Fruit fly (Drosophila melanogaster): Measurements from ENCODE around the gene if.

Gene if

DNA sequence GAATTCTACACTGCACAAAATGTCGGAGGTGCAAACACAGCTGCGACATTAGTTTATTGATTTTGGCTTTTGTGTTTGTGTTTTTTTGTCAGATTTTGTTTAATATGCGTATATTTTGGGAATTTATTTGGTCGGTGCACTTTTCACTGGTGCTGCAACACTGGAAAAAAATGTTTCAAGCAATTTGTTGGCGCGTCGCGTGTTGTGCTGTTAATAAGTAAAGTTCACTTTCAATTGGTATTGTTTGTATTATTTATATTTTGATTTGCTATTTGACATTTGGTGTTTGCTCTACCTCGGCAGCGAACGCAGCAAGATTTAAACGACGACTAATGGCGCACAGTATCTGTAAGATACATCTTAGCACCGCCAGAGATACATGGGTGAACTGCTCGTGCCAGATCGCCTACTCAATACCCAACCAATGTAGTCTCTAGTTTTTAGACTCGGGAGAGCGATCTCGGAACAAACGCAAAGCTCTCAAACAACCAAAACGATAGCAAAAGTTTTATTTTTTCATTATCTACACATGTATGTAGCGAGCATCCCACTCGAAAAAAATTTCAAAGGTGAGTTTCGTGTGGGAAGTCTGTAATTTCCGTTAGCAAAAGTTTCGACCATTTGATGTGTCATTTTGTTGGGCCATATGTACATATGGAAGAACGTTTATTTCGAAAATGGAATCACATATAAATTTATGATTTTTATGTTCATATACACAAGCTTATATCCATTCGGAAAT, 888 bp downstream of the if start (continued):
- TF ChIP-seq kah (GFP tag; optimal IDR thresholded peaks at IDR 0.05) (no peak), CG34224 (GFP tag; IDR thresholded peaks at IDR 0.05; ENCODE audit: partially characterized antibody) (no peak), CG9797 (GFP tag; optimal IDR thresholded peaks at IDR 0.05) (no peak), C15 (GFP tag; IDR thresholded peaks at IDR 0.05) (0 out of 3 replicates have a peak, but pooled peaks have one; percentile 33), ab (GFP tag; optimal IDR thresholded peaks at IDR 0.05) (no peak), gem (tag; optimal IDR thresholded peaks at IDR 0.05) (peak; percentile 70), Ptx1 (GFP tag; IDR thresholded peaks at IDR 0.05) (peak; percentile 68), CG43689 (GFP tag; IDR thresholded peaks at IDR 0.05) (no peak), CG7556 (GFP tag; optimal IDR thresholded peaks at IDR 0.05) (peak; percentile 41), slbo (GFP tag; IDR thresholded peaks at IDR 0.05) (peak; percentile 62; the same call in 1 of the 2 replicates), Sin3A (optimal IDR thresholded peaks at IDR 0.05) (no peak), CrebB (tag; optimal IDR thresholded peaks at IDR 0.05) (no peak), Nf-YA (GFP tag; IDR thresholded peaks at IDR 0.05) (no peak), CG10462 (GFP tag; optimal IDR thresholded peaks at IDR 0.05) (no peak), Dip3 (GFP tag; optimal IDR thresholded peaks at IDR 0.05) (no peak), Mad (GFP tag; optimal IDR thresholded peaks at IDR 0.05) (no peak), CG15011 (GFP tag; optimal IDR thresholded peaks at IDR 0.05) (no peak), CG8924 (tag; optimal IDR thresholded peaks at IDR 0.05) (peak; percentile 31), Dip2 (GFP tag; IDR thresholded peaks at IDR 0.05) (no peak), bab2 (GFP tag; optimal IDR thresholded peaks at IDR 0.05) (no peak), Hmx (GFP tag; optimal IDR thresholded peaks at IDR 0.05) (no peak), mam (GFP tag; optimal IDR thresholded peaks at IDR 0.05) (peak; percentile 41), CG1792 (GFP tag; optimal IDR thresholded peaks at IDR 0.05) (no peak), schlank (tag; optimal IDR thresholded peaks at IDR 0.05) (peak; percentile 2), CG11093 (GFP tag; IDR thresholded peaks at IDR 0.05) (peak; percentile 43; the same call in 1 of the 3 replicates), tap (tag; optimal IDR thresholded peaks at IDR 0.05) (peak; percentile 4), Blimp-1 (GFP tag; optimal IDR thresholded peaks at IDR 0.05) (peak; percentile 28), Ets97D (GFP tag; optimal IDR thresholded peaks at IDR 0.05) (no peak), CG15479 (GFP tag; optimal IDR thresholded peaks at IDR 0.05) (no peak), oc (tag; optimal IDR thresholded peaks at IDR 0.05) (no peak), CG4424 (GFP tag; optimal IDR thresholded peaks at IDR 0.05) (peak; percentile 53), CG16863 (GFP tag; optimal IDR thresholded peaks at IDR 0.05) (peak; percentile 53), twi (tag; optimal IDR thresholded peaks at IDR 0.05) (no peak), dpn (GFP tag; optimal IDR thresholded peaks at IDR 0.05) (peak; percentile 47 to 59), phol (tag; optimal IDR thresholded peaks at IDR 0.05) (peak; percentile 55), croc (GFP tag; conservative IDR thresholded peaks at IDR 0.05) (peak; percentile 30; the same call in 1 of the 3 replicates), CG18619 (GFP tag; optimal IDR thresholded peaks at IDR 0.05) (peak; percentile 21), Oli (tag; optimal IDR thresholded peaks at IDR 0.05) (peak; percentile 53), pb (GFP tag; optimal IDR thresholded peaks at IDR 0.05) (no peak), mld (GFP tag; IDR thresholded peaks at IDR 0.05; ENCODE audit: partially characterized antibody) (no peak; the same call in 2 of the 3 replicates), CG8944 (GFP tag; optimal IDR thresholded peaks at IDR 0.05) (peak; percentile 37), CG17829 (tag; optimal IDR thresholded peaks at IDR 0.05) (no peak), Tbp (GFP tag; optimal IDR thresholded peaks at IDR 0.05) (no peak), sima (GFP tag; optimal IDR thresholded peaks at IDR 0.05) (no peak), CG2199 (GFP tag; IDR thresholded peaks at IDR 0.05) (no peak), Dp (GFP tag; optimal IDR thresholded peaks at IDR 0.05) (no peak), Hr39 (optimal IDR thresholded peaks at IDR 0.05) (no peak), CG9817 (tag; optimal IDR thresholded peaks at IDR 0.05) (peak; percentile 38), Ada2b (GFP tag; IDR thresholded peaks at IDR 0.05) (peak; percentile 58), CG32767 (GFP tag; IDR thresholded peaks at IDR 0.05) (peak; percentile 32; the same call in 1 of the 2 replicates), CG2678 (tag; optimal IDR thresholded peaks at IDR 0.05) (peak; percentile 58)
